Fruit fly (Drosophila melanogaster) whole organism, pupa: ENCODE results near the gene hb.

Experiments
- Pif1A ChIP-seq: fragments of 200-800 bp; sonication (Bioruptor generic); optimal IDR thresholded peaks from 3 replicates; lab custom pipeline; 2016; ENCODE audit warnings: missing biosample characterization, missing genetic modification characterization
- Snoo ChIP-seq: fragments of 200-800 bp; sonication (Bioruptor generic); optimal IDR thresholded peaks from 3 replicates; lab custom pipeline; 2017; ENCODE audit warnings: missing biosample characterization, mild to moderate bottlenecking, missing genetic modification characterization, inconsistent platforms
- rn ChIP-seq: fragments of 200-800 bp; sonication (Bioruptor generic); IDR thresholded peaks from 2 replicates; pipeline ENCODE4 v1.3.6; 2022; ENCODE audit warnings: missing biosample characterization, missing genetic modification characterization

dm6 chr3R:8700660-8701059, 3.0 kb upstream of the hb start:
- TF ChIP-seq Pif1A (no peak), rn (GFP tag; lab: Robert Waterston, UW) (no peak), Snoo (tag; lab: Kevin White, UChicago) (no peak)
